Worm (Caenorhabditis elegans) whole organism, midembryonic: ENCODE measurements around the gene grl-15.

Experiments used
- flt-1 ChIP-seq: fragments of 200-800 bp; sonication (Bioruptor generic); IDR thresholded peaks from 2 replicates; pipeline ENCODE4 v1.3.6; 2022; ENCODE audit warnings: missing genetic modification characterization, missing compliant biosample characterization
- ref-1 ChIP-seq: fragments of 200-800 bp; sonication (Bioruptor generic); conservative IDR thresholded peaks from 2 replicates; pipeline ENCODE4 v1.3.6; 2022; ENCODE audit warnings: missing genetic modification reagents, missing genetic modification characterization, missing compliant biosample characterization
- tab-1 ChIP-seq: fragments of 200-800 bp; sonication (Bioruptor generic); IDR thresholded peaks from 2 replicates; pipeline ENCODE4 v1.3.6; 2022; ENCODE audit warnings: missing genetic modification characterization, missing compliant biosample characterization
- ztf-29 ChIP-seq: fragments of 200-800 bp; sonication (Bioruptor generic); IDR thresholded peaks from 2 replicates; pipeline ENCODE4 v1.3.6; 2022; ENCODE audit warnings: missing genetic modification reagents, missing genetic modification characterization, missing compliant biosample characterization

ce11 chrIII:12195991-12196390 lies 39.8 kb downstream of the grl-15 start:
- no peak for TF ChIP-seq tab-1 (GFP tag; lab: Robert Waterston, UW)
- TF ChIP-seq ref-1 (GFP tag; lab: Robert Waterston, UW) = no peak
- no peak for TF ChIP-seq ztf-29 (GFP tag; lab: Robert Waterston, UW)
- TF ChIP-seq flt-1 (GFP tag; lab: Robert Waterston, UW) = no peak
